Worm (Caenorhabditis elegans) whole organism, late embryonic: ENCODE measurements around the gene mltn-10.

Experiments
- K09A11.1 ChIP-seq: sonication (generic microtip); optimal IDR thresholded peaks from 2 replicates; lab custom pipeline; 2017; ENCODE audit warnings: antibody characterized with exemption, mild to moderate bottlenecking, missing genetic modification characterization, missing compliant biosample characterization; ENCODE audit not compliant: insufficient read depth
- ahr-1 ChIP-seq: sonication (generic microtip); optimal IDR thresholded peaks from 2 replicates; lab custom pipeline; 2016; ENCODE audit warnings: missing genetic modification characterization, missing compliant biosample characterization
- ama-1 ChIP-seq: fragments of 150-350 bp; optimal IDR thresholded peaks from 2 replicates; lab custom pipeline; 2014
- ceh-48 ChIP-seq: sonication (generic microtip); optimal IDR thresholded peaks from 2 replicates; lab custom pipeline; 2016; ENCODE audit warnings: missing genetic modification characterization, inconsistent platforms, missing compliant biosample characterization
- elt-2 ChIP-seq: sonication (generic microtip); optimal IDR thresholded peaks from 2 replicates; lab custom pipeline; 2016; ENCODE audit warnings: missing genetic modification reagents, missing genetic modification characterization, missing compliant biosample characterization
- eyg-1 ChIP-seq: sonication (generic microtip); optimal IDR thresholded peaks from 2 replicates; lab custom pipeline; 2016; ENCODE audit warnings: missing genotype, missing genetic modification characterization, missing compliant biosample characterization
- pha-4 ChIP-seq: fragments of 150-350 bp; optimal IDR thresholded peaks from 2 replicates; lab custom pipeline; 2018; ENCODE audit warnings: missing biosample characterization, missing genetic modification reagents, missing genetic modification characterization
- pqm-1 ChIP-seq: sonication (generic microtip); optimal IDR thresholded peaks from 2 replicates; lab custom pipeline; 2016; ENCODE audit warnings: missing genetic modification characterization, missing compliant biosample characterization
- pros-1 ChIP-seq: fragments of 150-350 bp; optimal IDR thresholded peaks from 2 replicates; lab custom pipeline; 2014; ENCODE audit warnings: missing biosample characterization, missing genetic modification reagents, missing genetic modification characterization
- rnt-1 ChIP-seq: sonication (generic microtip); optimal IDR thresholded peaks from 2 replicates; lab custom pipeline; 2016; ENCODE audit warnings: missing genetic modification characterization, missing compliant biosample characterization
- unc-3 ChIP-seq, 2 experiments: fragments of 200-800 bp in 1 of 2; sonication (Bioruptor generic) in 1 of 2; sonication (generic microtip) in 1 of 2; conservative IDR thresholded peaks in 1 of 2; optimal IDR thresholded peaks in 1 of 2; 2 replicates each; pipeline versions ENCODE4 v1.3.6 to Lab custom; 2016 to 2022; ENCODE audit warnings: missing compliant biosample characterization in 2 of 2, missing genetic modification characterization in 2 of 2, missing genetic modification reagents in 1 of 2

- no peak for TF ChIP-seq ceh-48
- no peak for TF ChIP-seq eyg-1
- no peak for TF ChIP-seq K09A11.1
- TF ChIP-seq ama-1 (lab: Kevin White, UChicago): no peak
- no peak for TF ChIP-seq pha-4 (tag; lab: Kevin White, UChicago)
- no peak for TF ChIP-seq unc-3 (GFP tag; conservative IDR thresholded peaks at IDR 0.05; lab: Robert Waterston, UW)
- no peak for TF ChIP-seq unc-3 (tag; optimal IDR thresholded peaks at IDR 0.05; lab: Kevin White, UChicago)
- TF ChIP-seq elt-2 (tag; lab: Kevin White, UChicago): no peak
- no peak for TF ChIP-seq pqm-1 (tag; lab: Kevin White, UChicago)
- no peak for TF ChIP-seq ahr-1 (tag; lab: Kevin White, UChicago)
- no peak for TF ChIP-seq pros-1
- no peak for TF ChIP-seq rnt-1
Measured at ce11 chrII:14666274-14666673, 43.4 kb downstream of the mltn-10 start.
